Worm (Caenorhabditis elegans) whole organism, L4 larva: ENCODE measurements around the gene aqp-12.

ENCODE experiments used
- T20F7.1 ChIP-seq: fragments of 200-800 bp; sonication (Bioruptor generic); optimal IDR thresholded peaks from 2 replicates; lab custom pipeline; 2018; ENCODE audit warnings: mild to moderate bottlenecking, missing genetic modification characterization, missing compliant biosample characterization
- T26A8.4 ChIP-seq: fragments of 200-800 bp; sonication (Bioruptor generic); IDR thresholded peaks from 2 replicates; pipeline ENCODE4 v1.3.6; 2022; ENCODE audit warnings: missing genetic modification characterization, missing compliant biosample characterization
- Y48G9A.11 ChIP-seq: fragments of 200-800 bp; sonication (Bioruptor generic); IDR thresholded peaks from 2 replicates; pipeline ENCODE4 v1.3.6; 2022; ENCODE audit warnings: missing genetic modification reagents, missing genetic modification characterization, missing compliant biosample characterization
- ama-1 ChIP-seq: fragments of 150-350 bp; optimal IDR thresholded peaks from 2 replicates; lab custom pipeline; 2014; ENCODE audit warnings: inconsistent platforms, mixed read lengths
- ceh-28 ChIP-seq: fragments of 150-350 bp; optimal IDR thresholded peaks from 2 replicates; lab custom pipeline; 2014; ENCODE audit warnings: missing biosample characterization, missing genetic modification reagents, missing genetic modification characterization
- ctbp-1 ChIP-seq: fragments of 200-800 bp; sonication (Bioruptor generic); IDR thresholded peaks from 2 replicates; pipeline ENCODE4 v1.3.6; 2022; ENCODE audit warnings: missing genetic modification reagents, missing genetic modification characterization, missing compliant biosample characterization
- daf-12 ChIP-seq: fragments of 150-350 bp; optimal IDR thresholded peaks from 2 replicates; lab custom pipeline; 2014; ENCODE audit warnings: missing biosample characterization, missing genetic modification reagents, missing genetic modification characterization
- daf-16 ChIP-seq, 3 experiments: sonication (generic microtip); optimal IDR thresholded peaks; 2 replicates each; lab custom pipeline; 2016 to 2017; ENCODE audit warnings: missing genetic modification characterization in 3 of 3, missing genetic modification reagents in 3 of 3, mild to moderate bottlenecking in 2 of 3, missing compliant biosample characterization in 2 of 3, missing biosample characterization in 1 of 3, moderate library complexity in 1 of 3
- dmd-6 ChIP-seq: fragments of 200-800 bp; sonication (Bioruptor generic); IDR thresholded peaks from 2 replicates; pipeline ENCODE4 v1.3.6; 2022; ENCODE audit warnings: missing genetic modification reagents, missing genetic modification characterization, missing compliant biosample characterization
- dpl-1 ChIP-seq: fragments of 150-350 bp; optimal IDR thresholded peaks from 2 replicates; lab custom pipeline; 2014; ENCODE audit warnings: missing biosample characterization, missing genetic modification reagents, missing genetic modification characterization
- dve-1 ChIP-seq: sonication (generic microtip); optimal IDR thresholded peaks from 2 replicates; lab custom pipeline; 2017; ENCODE audit warnings: antibody characterized with exemption, mild to moderate bottlenecking, missing genetic modification characterization, missing compliant biosample characterization; ENCODE audit not compliant: insufficient read depth
- egl-43 ChIP-seq: fragments of 200-800 bp; sonication (Bioruptor generic); IDR thresholded peaks from 2 replicates; pipeline ENCODE4 v1.3.6; 2022; ENCODE audit warnings: missing genetic modification reagents, missing genetic modification characterization, missing compliant biosample characterization
- fkh-10 ChIP-seq: fragments of 150-350 bp; optimal IDR thresholded peaks from 2 replicates; lab custom pipeline; 2014; ENCODE audit warnings: missing biosample characterization, missing genetic modification reagents, missing genetic modification characterization
- hif-1 ChIP-seq, 2 experiments: sonication (generic microtip); optimal IDR thresholded peaks; 2 replicates each; lab custom pipeline; 2016 to 2017; ENCODE audit warnings: missing compliant biosample characterization in 2 of 2, missing genetic modification characterization in 2 of 2, missing genetic modification reagents in 2 of 2, missing genotype in 2 of 2, mild to moderate bottlenecking in 1 of 2
- hlh-11 ChIP-seq: fragments of 200-800 bp; sonication (Bioruptor generic); optimal IDR thresholded peaks from 2 replicates; lab custom pipeline; 2018; ENCODE audit warnings: mild to moderate bottlenecking, missing genetic modification characterization, missing compliant biosample characterization
- hlh-30 ChIP-seq: sonication (generic microtip); optimal IDR thresholded peaks from 2 replicates; lab custom pipeline; 2017; ENCODE audit warnings: antibody characterized with exemption, mild to moderate bottlenecking, missing genetic modification characterization, missing compliant biosample characterization; ENCODE audit not compliant: insufficient read depth
- lim-7 ChIP-seq: fragments of 200-800 bp; sonication (Bioruptor generic); IDR thresholded peaks from 2 replicates; pipeline ENCODE4 v1.3.6; 2022; ENCODE audit warnings: missing genetic modification characterization, missing compliant biosample characterization
- lin-1 ChIP-seq: fragments of 200-800 bp; sonication (Bioruptor generic); IDR thresholded peaks from 2 replicates; pipeline ENCODE4 v1.3.6; 2022; ENCODE audit warnings: missing genetic modification reagents, missing genetic modification characterization, missing compliant biosample characterization
- lir-3 ChIP-seq: sonication (generic microtip); optimal IDR thresholded peaks from 2 replicates; lab custom pipeline; 2016; ENCODE audit warnings: mild to moderate bottlenecking, missing genetic modification characterization, missing compliant biosample characterization
- lsy-2 ChIP-seq, 2 experiments: fragments of 150-350 bp in 1 of 2; sonication (generic microtip) in 1 of 2; optimal IDR thresholded peaks; 2 replicates each; lab custom pipeline; 2014 to 2017; ENCODE audit warnings: missing biosample characterization in 2 of 2, missing genetic modification characterization in 2 of 2
- madf-5 ChIP-seq, 2 experiments: fragments of 200-800 bp; sonication (Bioruptor generic); IDR thresholded peaks; 2 replicates each; pipeline ENCODE4 v1.3.6; 2022; ENCODE audit warnings: missing compliant biosample characterization in 2 of 2, missing genetic modification characterization in 2 of 2
- mdl-1 ChIP-seq, 2 experiments: fragments of 150-350 bp in 1 of 2; sonication (generic microtip) in 1 of 2; optimal IDR thresholded peaks; 2 replicates each; lab custom pipeline; 2014 to 2017; ENCODE audit warnings: missing biosample characterization in 2 of 2, missing genetic modification characterization in 2 of 2
- mep-1 ChIP-seq: fragments of 150-350 bp; sonication (generic microtip); optimal IDR thresholded peaks from 3 replicates; lab custom pipeline; 2014; ENCODE audit warnings: missing biosample characterization, missing genetic modification characterization
- mxl-3 ChIP-seq: fragments of 200-800 bp; sonication (Bioruptor generic); optimal IDR thresholded peaks from 2 replicates; lab custom pipeline; 2018; ENCODE audit warnings: mild to moderate bottlenecking, missing genetic modification characterization, missing compliant biosample characterization
- nhr-10 ChIP-seq: fragments of 150-350 bp; optimal IDR thresholded peaks from 2 replicates; lab custom pipeline; 2014; ENCODE audit warnings: missing biosample characterization, missing genetic modification characterization
- nhr-102 ChIP-seq: sonication (generic microtip); optimal IDR thresholded peaks from 2 replicates; lab custom pipeline; 2016; ENCODE audit warnings: mild to moderate bottlenecking, missing genetic modification characterization, moderate library complexity, missing compliant biosample characterization
- nhr-28 ChIP-seq: fragments of 150-350 bp; optimal IDR thresholded peaks from 2 replicates; lab custom pipeline; 2014; ENCODE audit warnings: missing biosample characterization, missing genetic modification characterization
- nhr-48 ChIP-seq: sonication (generic microtip); optimal IDR thresholded peaks from 2 replicates; lab custom pipeline; 2016; ENCODE audit warnings: mild to moderate bottlenecking, missing genetic modification characterization, missing compliant biosample characterization
- nhr-6 ChIP-seq: fragments of 150-350 bp; optimal IDR thresholded peaks from 2 replicates; lab custom pipeline; 2014; ENCODE audit warnings: missing biosample characterization, missing genetic modification characterization
- nhr-76 ChIP-seq: fragments of 150-350 bp; optimal IDR thresholded peaks from 2 replicates; lab custom pipeline; 2014; ENCODE audit warnings: missing biosample characterization, missing genetic modification characterization
- nhr-77 ChIP-seq: fragments of 150-350 bp; optimal IDR thresholded peaks from 2 replicates; lab custom pipeline; 2014; ENCODE audit warnings: missing biosample characterization, missing genetic modification characterization
- pha-4 ChIP-seq, 2 experiments: fragments of 150-350 bp in 1 of 2; fragments of 200-800 bp in 1 of 2; sonication (Bioruptor generic) in 1 of 2; IDR thresholded peaks in 1 of 2; optimal IDR thresholded peaks in 1 of 2; 2 replicates each; pipeline versions ENCODE4 v1.3.6 to Lab custom; 2014 to 2022; ENCODE audit warnings: missing genetic modification characterization in 2 of 2, missing genetic modification reagents in 2 of 2, missing biosample characterization in 1 of 2, missing compliant biosample characterization in 1 of 2
- php-3 ChIP-seq: fragments of 200-800 bp; sonication (Bioruptor generic); IDR thresholded peaks from 2 replicates; pipeline ENCODE4 v1.3.6; 2022; ENCODE audit warnings: missing genetic modification reagents, missing genetic modification characterization, missing compliant biosample characterization
- pqm-1 ChIP-seq: sonication (generic microtip); optimal IDR thresholded peaks from 2 replicates; lab custom pipeline; 2017; ENCODE audit warnings: missing biosample characterization, missing genetic modification characterization
- set-16 ChIP-seq: fragments of 200-800 bp; sonication (Bioruptor generic); IDR thresholded peaks from 2 replicates; pipeline ENCODE4 v1.3.6; 2022; ENCODE audit warnings: missing genetic modification reagents, missing genetic modification characterization, missing compliant biosample characterization
- skn-1 ChIP-seq: fragments of 150-350 bp; optimal IDR thresholded peaks from 2 replicates; lab custom pipeline; 2014; ENCODE audit warnings: missing biosample characterization, missing genetic modification characterization
- tra-1 ChIP-seq: fragments of 200-800 bp; sonication (Bioruptor generic); IDR thresholded peaks from 2 replicates; pipeline ENCODE4 v1.3.6; 2022; ENCODE audit warnings: missing genetic modification reagents, missing genetic modification characterization, missing compliant biosample characterization
- unc-62 ChIP-seq, 3 experiments: fragments of 150-350 bp in 1 of 3; sonication (generic microtip); optimal IDR thresholded peaks in 2 of 3; peaks in 1 of 3; 1 replicate in 1 of 3; 2 replicates in 2 of 3; lab custom pipeline; 2014 to 2017; ENCODE audit warnings: missing biosample characterization in 3 of 3, missing genetic modification characterization in 3 of 3, missing genetic modification reagents in 3 of 3, missing genotype in 1 of 3

The aqp-12 gene

DNA sequence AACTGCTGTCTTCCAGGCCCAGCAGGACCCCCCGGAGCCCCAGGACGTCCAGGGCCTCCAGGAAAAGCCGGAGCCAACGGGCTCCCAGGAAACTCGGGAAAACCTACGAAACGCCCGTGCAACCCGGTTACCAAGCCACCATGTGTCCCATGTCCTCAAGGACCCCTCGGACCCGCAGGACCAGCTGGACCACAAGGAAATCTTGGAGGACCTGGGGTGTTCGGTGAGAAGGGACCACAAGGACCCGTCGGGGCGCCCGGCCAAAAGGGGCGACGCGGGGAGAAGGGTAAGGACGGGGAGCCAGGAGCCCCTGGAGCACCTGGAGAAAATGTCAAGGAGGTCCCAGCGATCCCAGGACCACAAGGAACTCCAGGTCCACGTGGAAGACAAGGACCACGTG is 27.6 kb upstream of the aqp-12 start:
- TF ChIP-seq set-16, result peak; percentile 97
- no peak for TF ChIP-seq ama-1 (lab: Kevin White, UChicago)
- TF ChIP-seq skn-1 (tag; lab: Kevin White, UChicago), result no peak
- peak; percentile 56; the same call in 1 of the 2 replicates for TF ChIP-seq egl-43 (GFP tag; lab: Robert Waterston, UW)
- peak; percentile 22 for TF ChIP-seq T26A8.4

DNA sequence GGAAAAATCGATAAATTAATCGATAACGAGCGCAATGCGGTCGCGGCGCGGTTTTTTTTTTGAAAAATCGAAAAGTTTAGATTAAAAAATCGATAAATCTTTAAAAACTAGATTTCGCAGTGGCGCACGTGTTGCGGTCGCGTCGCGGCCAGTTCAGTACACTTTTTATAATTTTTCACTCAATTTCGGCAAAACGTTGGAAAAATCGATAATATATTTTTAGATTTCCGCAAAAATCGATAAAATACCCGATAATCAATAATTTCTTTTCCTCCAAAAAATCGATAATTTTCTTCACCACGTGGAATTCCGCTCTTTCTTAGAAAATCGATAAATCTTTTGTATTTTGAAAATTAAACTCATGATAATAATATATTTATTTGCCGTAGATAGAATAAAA is 26.5 kb upstream of the aqp-12 start:
- TF ChIP-seq daf-12 (tag; lab: Kevin White, UChicago), result no peak
- TF ChIP-seq ceh-28 (tag; lab: Kevin White, UChicago), result peak; percentile 93

DNA sequence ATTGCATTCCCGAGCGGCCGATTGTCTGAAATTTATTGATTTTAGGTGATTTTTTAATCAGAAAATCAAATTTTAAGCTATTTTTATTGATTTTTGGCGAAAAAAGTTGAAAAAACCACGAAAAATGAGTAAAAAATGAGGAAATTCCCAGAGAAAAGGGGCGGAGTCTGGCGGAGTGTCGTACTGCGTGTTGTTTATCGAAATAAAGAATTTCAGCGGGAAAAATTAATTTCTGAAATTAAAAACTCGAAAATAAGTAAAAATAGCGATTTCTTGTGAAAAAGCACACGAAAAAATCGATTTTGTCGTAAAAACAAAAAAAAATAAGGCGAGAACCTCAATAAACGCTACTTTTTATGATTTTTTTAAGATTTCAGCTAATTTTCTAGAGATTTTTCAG is 18.2 kb upstream of the aqp-12 start, which contains the start of gene Y57A10A.13:
Y57A10A.13 (minus strand) TSS at position 46 of the 400 bp plus-strand sequence.
- TF ChIP-seq lir-3 (tag; lab: Kevin White, UChicago) (no peak), unc-62 (GFP tag; optimal IDR thresholded peaks at IDR 0.05 in 1 of 2; lab: Kevin White, UChicago) (peak in 1 of 2 experiments; percentile 30), unc-62 (tag; optimal IDR thresholded peaks at IDR 0.05; lab: Kevin White, UChicago) (no peak), lim-7 (no peak), Y48G9A.11 (GFP tag; lab: Robert Waterston, UW) (peak; percentile 66; the same call in 1 of the 2 replicates), dpl-1 (GFP tag; lab: Kevin White, UChicago) (peak; percentile 77), daf-12 (tag; lab: Kevin White, UChicago) (no peak), fkh-10 (GFP tag; lab: Kevin White, UChicago) (no peak), T26A8.4 (no peak)
- TF ChIP-seq, all 104 proteins: peak for 3

DNA sequence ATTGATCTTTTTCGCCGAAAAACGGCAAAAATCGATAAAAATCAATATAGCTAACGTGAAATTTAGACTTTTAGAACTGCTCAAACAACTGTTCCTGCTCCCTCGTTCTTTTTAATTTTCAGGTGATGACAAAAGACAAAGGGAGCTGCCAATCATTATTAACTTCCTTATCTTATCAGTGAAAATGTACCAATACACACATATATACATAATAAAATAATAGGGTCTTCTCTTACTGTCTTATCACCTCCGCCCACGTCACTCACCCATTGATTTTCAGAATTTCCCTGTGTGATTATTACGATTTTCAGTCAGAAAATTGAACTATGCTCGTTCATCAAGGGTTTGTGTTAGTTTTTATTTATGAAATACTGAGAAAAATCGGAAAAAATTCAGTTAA is 17.3 kb upstream of the aqp-12 start, which contains the start of gene Y57A10A.14:
Y57A10A.14 (plus strand) TSS at position 228 of the 400 bp plus-strand sequence.
- no peak for TF ChIP-seq ama-1 (lab: Kevin White, UChicago)
- no peak for TF ChIP-seq madf-5 (GFP tag; IDR thresholded peaks at IDR 0.05; lab: Robert Waterston, UW)
- no peak for TF ChIP-seq nhr-10
- TF ChIP-seq ctbp-1 (GFP tag; lab: Robert Waterston, UW), result no peak
- peak; percentile 82 for TF ChIP-seq dve-1 (tag; lab: Kevin White, UChicago)
- TF ChIP-seq dmd-6 (GFP tag; lab: Robert Waterston, UW), result peak; percentile 92
- no peak for TF ChIP-seq mxl-3 (GFP tag; lab: Kevin White, UChicago)
- peak; percentile 68 for TF ChIP-seq nhr-77 (tag; lab: Kevin White, UChicago)
- peak; percentile 55 for TF ChIP-seq nhr-102 (tag; lab: Kevin White, UChicago)
- peak; percentile 14 for TF ChIP-seq ceh-28 (tag; lab: Kevin White, UChicago)
- peak; percentile 5 for TF ChIP-seq nhr-76 (tag; lab: Kevin White, UChicago)
- TF ChIP-seq daf-16 (GFP tag; optimal IDR thresholded peaks at IDR 0.05; lab: Kevin White, UChicago), result no peak
- peak; percentile 81 for TF ChIP-seq daf-16 (tag; optimal IDR thresholded peaks at IDR 0.05; lab: Kevin White, UChicago)
- peak in 1 of 2 experiments; percentile 33 for TF ChIP-seq lsy-2 (tag; optimal IDR thresholded peaks at IDR 0.05; lab: Kevin White, UChicago)
- peak; percentile 29 for TF ChIP-seq nhr-48 (tag; lab: Kevin White, UChicago)
- peak; percentile 83 for TF ChIP-seq tra-1 (GFP tag; lab: Robert Waterston, UW)
- TF ChIP-seq T20F7.1 (GFP tag; lab: Kevin White, UChicago), result peak; percentile 63
- 0 out of 2 replicates have a peak, but pooled peaks have one; percentile 21 for TF ChIP-seq pha-4 (GFP tag; IDR thresholded peaks at IDR 0.05; lab: Robert Waterston, UW)
- TF ChIP-seq pha-4 (tag; optimal IDR thresholded peaks at IDR 0.05; lab: Kevin White, UChicago), result no peak
- peak; percentile 96 for TF ChIP-seq nhr-28
- TF ChIP-seq pqm-1, result peak; percentile 86
- TF ChIP-seq mep-1 (tag; lab: Kevin White, UChicago), result peak; percentile 6
- peak; percentile 73 for TF ChIP-seq lin-1 (GFP tag; lab: Robert Waterston, UW)
- TF ChIP-seq php-3 (GFP tag; lab: Robert Waterston, UW), result peak; percentile 62; the same call in 1 of the 2 replicates
- TF ChIP-seq mdl-1 (tag; optimal IDR thresholded peaks at IDR 0.05; lab: Kevin White, UChicago), result no peak
- peak in 1 of 2 experiments; percentile 52 for TF ChIP-seq hif-1 (tag; optimal IDR thresholded peaks at IDR 0.05; lab: Kevin White, UChicago)
- no peak for TF ChIP-seq daf-12 (tag; lab: Kevin White, UChicago)
- TF ChIP-seq hlh-11 (tag; lab: Kevin White, UChicago), result peak; percentile 82
- TF ChIP-seq nhr-6 (tag; lab: Kevin White, UChicago), result peak; percentile 51
- peak; percentile 5 for TF ChIP-seq hlh-30 (tag; lab: Kevin White, UChicago)
